Worm (Caenorhabditis elegans): ENCODE measurements around the gene H39E23.3.

DNA sequence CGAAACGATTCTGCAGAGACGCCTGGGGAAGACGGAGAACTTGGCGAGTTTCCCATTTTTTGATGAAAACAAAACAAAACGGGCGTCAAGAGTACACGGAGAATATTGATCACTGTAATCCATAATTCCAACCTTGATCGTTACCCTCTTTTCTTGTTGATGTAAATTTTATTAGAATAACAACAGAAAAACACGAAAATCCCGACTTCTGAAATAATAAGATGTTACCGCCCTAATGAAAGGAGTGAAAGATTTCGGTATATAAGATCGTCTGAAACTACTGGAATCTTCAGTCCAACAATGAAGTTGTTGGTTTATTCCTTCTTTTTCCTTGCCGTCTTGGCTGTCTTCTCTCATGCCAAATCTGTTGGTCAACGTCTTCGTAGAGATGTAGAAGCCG is 3.6 kb upstream of the H39E23.3 start, which contains the start of gene D1086.9:
- TF ChIP-seq nhr-6 (tag; optimal IDR thresholded peaks at IDR 0.05) (no peak), mes-2 (tag; optimal IDR thresholded peaks at IDR 0.05; ENCODE audit: poor library complexity, severe bottlenecking) (no peak), nhr-41 (GFP tag; IDR thresholded peaks at IDR 0.05) (no peak), madf-9 (GFP tag; conservative IDR thresholded peaks at IDR 0.05) (no peak), ceh-44 (GFP tag; IDR thresholded peaks at IDR 0.05) (no peak), nhr-25 (tag; optimal IDR thresholded peaks at IDR 0.05; ENCODE audit: borderline replicate concordance, insufficient read depth) (no peak), daf-12 (tag; optimal IDR thresholded peaks at IDR 0.05) (no peak), nhr-77 (tag; optimal IDR thresholded peaks at IDR 0.05) (no peak), Y5F2A.4 (GFP tag; optimal IDR thresholded peaks at IDR 0.05) (no peak), aly-2 (tag; optimal IDR thresholded peaks at IDR 0.05) (no peak), egl-27 (tag; optimal IDR thresholded peaks at IDR 0.05) (no peak)
